Worm (Caenorhabditis elegans): ENCODE data around the gene C18B2.2.

C18B2.2 gene

DNA sequence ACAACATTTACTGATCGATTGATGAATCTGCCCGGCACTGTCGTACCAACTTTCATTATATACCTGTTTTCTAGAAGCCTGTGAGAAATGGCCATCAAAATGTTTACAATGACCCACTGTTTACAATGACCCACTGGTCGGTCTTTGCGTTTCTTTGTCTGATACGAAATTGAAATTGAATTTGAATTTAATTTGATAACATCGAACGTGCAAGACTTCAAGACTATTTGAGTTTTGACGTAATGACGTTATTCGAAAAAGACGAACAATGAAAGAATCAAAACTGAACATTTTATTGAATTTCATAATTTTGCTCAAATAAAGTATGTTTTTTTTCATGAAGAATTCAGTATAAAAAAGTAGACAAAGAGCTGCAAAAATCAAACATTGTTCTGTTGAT lies 48.7 kb downstream of the C18B2.2 start, which contains the start of gene C02F12.5:
TSS of gene C02F12.5 (minus strand) at position 101 of the 400 bp plus-strand sequence.
- TF ChIP-seq D2030.7 (GFP tag; IDR thresholded peaks at IDR 0.05): no peak
- TF ChIP-seq ccch-3 (GFP tag; optimal IDR thresholded peaks at IDR 0.05): no peak
- TF ChIP-seq rpc-1 (optimal IDR thresholded peaks at IDR 0.05): no peak
- no peak for TF ChIP-seq rpc-1 (tag; optimal IDR thresholded peaks at IDR 0.05)
- no peak for TF ChIP-seq hrde-1 (tag; optimal IDR thresholded peaks at IDR 0.05; ENCODE audit: borderline replicate concordance)
- TF ChIP-seq cebp-2 (GFP tag; IDR thresholded peaks at IDR 0.05): no peak
- TF ChIP-seq F37B4.10 (GFP tag; IDR thresholded peaks at IDR 0.05): no peak
- TF ChIP-seq lsy-27 (tag; optimal IDR thresholded peaks at IDR 0.05; ENCODE audit: borderline replicate concordance, insufficient read depth): no peak
- TF ChIP-seq nhr-27 (tag; optimal IDR thresholded peaks at IDR 0.05): no peak
- no peak for TF ChIP-seq somi-1 (GFP tag; optimal IDR thresholded peaks at IDR 0.05)
- TF ChIP-seq T26A5.8 (tag; optimal IDR thresholded peaks at IDR 0.05): no peak
- no peak for TF ChIP-seq lin-54 (GFP tag; optimal IDR thresholded peaks at IDR 0.05)
- no peak for TF ChIP-seq F49E8.2 (tag; optimal IDR thresholded peaks at IDR 0.05; ENCODE audit: insufficient read depth)
- no peak for TF ChIP-seq dpl-1 (GFP tag; optimal IDR thresholded peaks at IDR 0.05)
- TF ChIP-seq F55B11.4 (tag; optimal IDR thresholded peaks at IDR 0.05; ENCODE audit: borderline replicate concordance, insufficient read depth): no peak
- TF ChIP-seq pbrm-1 (GFP tag; IDR thresholded peaks at IDR 0.05): no peak
- no peak for TF ChIP-seq hlh-26 (GFP tag; conservative IDR thresholded peaks at IDR 0.05)
- TF ChIP-seq ztf-18 (tag; optimal IDR thresholded peaks at IDR 0.05): no peak

DNA sequence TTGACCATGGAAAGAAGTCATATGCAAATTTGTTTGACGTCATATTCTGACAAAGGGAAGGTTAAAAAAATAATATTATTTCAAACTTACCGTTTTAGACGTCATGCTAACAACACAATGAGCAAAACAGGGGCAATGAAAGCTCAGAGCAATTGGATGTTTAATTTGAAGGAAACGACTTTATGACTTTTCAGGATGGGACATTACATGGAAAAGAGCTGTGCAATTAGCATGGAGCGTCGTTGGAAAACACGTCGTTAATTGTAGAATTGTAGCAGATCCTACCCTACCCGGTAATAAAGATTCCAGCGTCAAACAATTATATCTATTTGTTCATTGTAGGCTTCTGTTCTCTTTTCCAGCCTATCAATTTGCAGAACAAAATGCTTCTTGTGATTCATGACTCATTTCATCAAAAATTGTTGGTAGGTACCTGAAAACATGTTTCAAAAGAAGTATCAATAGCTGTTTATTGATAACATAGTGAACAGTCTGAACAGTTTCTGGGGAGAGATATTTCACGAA lies 50.4 kb downstream of the C18B2.2 start, which contains the start of gene ceh-63:
TSS of gene ceh-63 (minus strand) at position 475 of the 525 bp plus-strand sequence.
- TF ChIP-seq ZK185.1 (tag; optimal IDR thresholded peaks at IDR 0.05; ENCODE audit: poor library complexity, severe bottlenecking): no peak
- no peak for TF ChIP-seq lin-35 (GFP tag; optimal IDR thresholded peaks at IDR 0.05)
- TF ChIP-seq atf-7 (tag; optimal IDR thresholded peaks at IDR 0.05): no peak
- no peak for TF ChIP-seq him-1 (tag; optimal IDR thresholded peaks at IDR 0.05)
- TF ChIP-seq ekl-4 (GFP tag; IDR thresholded peaks at IDR 0.05): no peak
- no peak for TF ChIP-seq ztf-6 (GFP tag; IDR thresholded peaks at IDR 0.05)
- no peak for TF ChIP-seq ceh-79 (tag; optimal IDR thresholded peaks at IDR 0.05)
- TF ChIP-seq die-1 (tag; optimal IDR thresholded peaks at IDR 0.05): no peak

Measured in whole organism, young adult.